Worm (Caenorhabditis elegans): ENCODE data around the gene brc-2.

ce11 chrIII:6903056-6903977 is at the start of gene brc-2, which contains the start of gene T07E3.3:
- no peak for TF ChIP-seq ztf-29 (GFP tag; IDR thresholded peaks at IDR 0.05)
- no peak for TF ChIP-seq T22C8.4 (GFP tag; IDR thresholded peaks at IDR 0.05)
- no peak for TF ChIP-seq ref-1 (GFP tag; conservative IDR thresholded peaks at IDR 0.05)
- no peak for TF ChIP-seq flt-1 (GFP tag; IDR thresholded peaks at IDR 0.05)
- no peak for TF ChIP-seq ztf-23 (GFP tag; IDR thresholded peaks at IDR 0.05)
- no peak for TF ChIP-seq klf-2 (GFP tag; conservative IDR thresholded peaks at IDR 0.05)
- TF ChIP-seq med-1 (GFP tag; optimal IDR thresholded peaks at IDR 0.05; ENCODE audit: insufficient read depth): no peak

Data from whole organism, midembryonic.